Worm (Caenorhabditis elegans): ENCODE data around the gene daf-36.
A peak's percentile ranks its signal among the peaks of the same experiment; 100 is the strongest.

The daf-36 gene

DNA sequence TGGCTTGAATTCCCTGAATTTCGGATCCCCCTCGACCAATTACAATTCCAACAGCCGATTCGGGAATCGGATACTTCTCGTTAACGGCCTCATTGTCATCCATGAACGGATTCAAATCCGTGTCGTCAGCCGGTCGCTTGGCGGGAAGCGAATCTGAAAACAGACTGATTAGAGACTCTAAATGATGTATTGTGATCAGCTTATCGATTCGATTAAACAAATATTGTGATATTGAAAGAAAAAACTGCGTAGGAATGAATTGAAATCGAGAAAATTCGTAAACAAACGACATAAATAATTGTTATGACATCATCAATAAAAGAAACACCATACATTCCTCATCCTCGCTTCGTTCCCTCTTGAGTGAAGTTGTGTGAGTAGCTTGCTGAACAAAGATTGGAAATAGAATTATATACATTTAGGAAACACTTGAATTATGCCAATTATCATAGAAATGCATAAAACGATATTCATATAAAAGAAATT, 12.5 kb upstream of the daf-36 start:
- TF ChIP-seq F49E8.2 (tag; optimal IDR thresholded peaks at IDR 0.05; ENCODE audit: borderline replicate concordance) (peak; percentile 48), unc-62 (GFP tag; optimal IDR thresholded peaks at IDR 0.05 in 1 of 2) (no peak), unc-62 (tag; optimal IDR thresholded peaks at IDR 0.05) (no peak), daf-19 (GFP tag; conservative IDR thresholded peaks at IDR 0.05) (peak; percentile 32; the same call in 1 of the 2 replicates), lin-38 (GFP tag; IDR thresholded peaks at IDR 0.05) (peak; percentile 67), ama-1 (optimal IDR thresholded peaks at IDR 0.05) (peak; percentile 87), snpc-4 (tag; optimal IDR thresholded peaks at IDR 0.05) (no peak), ctbp-1 (GFP tag; IDR thresholded peaks at IDR 0.05) (0 out of 2 replicates have a peak, but pooled peaks have one; percentile 49), lin-13 (GFP tag; optimal IDR thresholded peaks at IDR 0.05) (no peak), mep-1 (tag; optimal IDR thresholded peaks at IDR 0.05) (no peak), hlh-11 (tag; optimal IDR thresholded peaks at IDR 0.05) (no peak), Y48G9A.11 (GFP tag; IDR thresholded peaks at IDR 0.05) (0 out of 2 replicates have a peak, but pooled peaks have one; percentile 23), ceh-20 (GFP tag; IDR thresholded peaks at IDR 0.05) (no peak), lsy-2 (tag; optimal IDR thresholded peaks at IDR 0.05) (no peak), pha-4 (GFP tag; IDR thresholded peaks at IDR 0.05) (peak; percentile 50; the same call in 1 of the 2 replicates), pha-4 (tag; optimal IDR thresholded peaks at IDR 0.05) (no peak), ztf-7 (tag; optimal IDR thresholded peaks at IDR 0.05) (no peak), D1046.2 (GFP tag; IDR thresholded peaks at IDR 0.05) (no peak), lim-7 (GFP tag; IDR thresholded peaks at IDR 0.05) (no peak), daf-12 (tag; optimal IDR thresholded peaks at IDR 0.05) (no peak), Y75B8A.6 (GFP tag; IDR thresholded peaks at IDR 0.05) (0 out of 2 replicates have a peak, but pooled peaks have one; percentile 79), mes-2 (tag; optimal IDR thresholded peaks at IDR 0.05; ENCODE audit: poor library complexity, severe bottlenecking) (peak; percentile 3), arid-1 (GFP tag; conservative IDR thresholded peaks at IDR 0.05) (0 out of 2 replicates have a peak, but pooled peaks have one; percentile 6), nhr-6 (tag; optimal IDR thresholded peaks at IDR 0.05) (no peak), zag-1 (tag; optimal IDR thresholded peaks at IDR 0.05) (no peak), spr-3 (GFP tag; optimal IDR thresholded peaks at IDR 0.05) (no peak), unc-130 (GFP tag; optimal IDR thresholded peaks at IDR 0.05) (peak; percentile 42), daf-8 (GFP tag; IDR thresholded peaks at IDR 0.05) (no peak), mxl-2 (GFP tag; conservative IDR thresholded peaks at IDR 0.05) (no peak), sdz-12 (GFP tag; optimal IDR thresholded peaks at IDR 0.05) (peak; percentile 55), hlh-30 (tag; optimal IDR thresholded peaks at IDR 0.05; ENCODE audit: insufficient read depth) (no peak), lin-15B (tag; optimal IDR thresholded peaks at IDR 0.05) (no peak), duxl-1 (tag; optimal IDR thresholded peaks at IDR 0.05; ENCODE audit: poor library complexity) (no peak), dmd-8 (GFP tag; IDR thresholded peaks at IDR 0.05) (no peak; the same call in 1 of the 2 replicates), nhr-28 (tag; optimal IDR thresholded peaks at IDR 0.05) (no peak), mdt-29 (GFP tag; IDR thresholded peaks at IDR 0.05) (peak; percentile 33; the same call in 1 of the 2 replicates), Y5F2A.4 (GFP tag; optimal IDR thresholded peaks at IDR 0.05) (peak; percentile 18), unc-39 (tag; optimal IDR thresholded peaks at IDR 0.05) (no peak), aha-1 (tag) (no peak), pqm-1 (tag; optimal IDR thresholded peaks at IDR 0.05) (no peak), dve-1 (tag; optimal IDR thresholded peaks at IDR 0.05; ENCODE audit: insufficient read depth) (no peak), lin-39 (tag; optimal IDR thresholded peaks at IDR 0.05) (no peak), ZK546.5 (tag; optimal IDR thresholded peaks at IDR 0.05) (no peak)

ce11 chrV:10237171-10237570, 11.7 kb upstream of the daf-36 start:
- TF ChIP-seq skn-1 (tag; optimal IDR thresholded peaks at IDR 0.05) (no peak), aha-1 (tag) (peak; percentile 96)
